Worm (Caenorhabditis elegans) whole organism, early embryonic: ENCODE results near the gene clec-165.

Experiments
- B0310.2 ChIP-seq: sonication (generic microtip); optimal IDR thresholded peaks from 2 replicates; lab custom pipeline; 2016; ENCODE audit warnings: mild to moderate bottlenecking, missing genetic modification characterization, missing compliant biosample characterization
- F13C5.2 ChIP-seq: sonication (generic microtip); optimal IDR thresholded peaks from 2 replicates; lab custom pipeline; 2017; ENCODE audit warnings: mild to moderate bottlenecking, missing genetic modification characterization, inconsistent platforms, missing compliant biosample characterization
- aly-1 ChIP-seq: sonication (generic microtip); optimal IDR thresholded peaks from 2 replicates; lab custom pipeline; 2016; ENCODE audit warnings: missing genetic modification characterization, missing compliant biosample characterization
- ama-1 ChIP-seq: fragments of 150-350 bp; optimal IDR thresholded peaks from 2 replicates; lab custom pipeline; 2014
- ceh-13 ChIP-seq: fragments of 200-800 bp; sonication (Bioruptor generic); optimal IDR thresholded peaks from 2 replicates; lab custom pipeline; 2018; ENCODE audit warnings: mild to moderate bottlenecking, missing genetic modification characterization, missing compliant biosample characterization
- ceh-36 ChIP-seq: sonication (generic microtip); optimal IDR thresholded peaks from 2 replicates; lab custom pipeline; 2016; ENCODE audit warnings: missing genetic modification characterization, inconsistent platforms, missing compliant biosample characterization
- ets-7 ChIP-seq: sonication (generic microtip); optimal IDR thresholded peaks from 2 replicates; lab custom pipeline; 2016; ENCODE audit warnings: missing genotype, missing genetic modification characterization, missing compliant biosample characterization
- flt-1 ChIP-seq: fragments of 200-800 bp; sonication (Bioruptor generic); IDR thresholded peaks from 2 replicates; pipeline ENCODE4 v1.3.6; 2022; ENCODE audit warnings: missing genetic modification characterization, missing compliant biosample characterization
- hmbx-1 ChIP-seq: sonication (generic microtip); optimal IDR thresholded peaks from 2 replicates; lab custom pipeline; 2016; ENCODE audit warnings: mild to moderate bottlenecking, missing genetic modification characterization, missing compliant biosample characterization
- hmg-4 ChIP-seq: fragments of 200-800 bp; sonication (Bioruptor generic); optimal IDR thresholded peaks from 2 replicates; lab custom pipeline; 2018; ENCODE audit warnings: mild to moderate bottlenecking, missing genetic modification characterization, missing compliant biosample characterization
- hnd-1 ChIP-seq: sonication (generic microtip); optimal IDR thresholded peaks from 2 replicates; lab custom pipeline; 2016; ENCODE audit warnings: missing genetic modification characterization, missing compliant biosample characterization
- pes-1 ChIP-seq: fragments of 200-800 bp; sonication (Bioruptor generic); IDR thresholded peaks from 2 replicates; pipeline ENCODE4 v1.3.6; 2022; ENCODE audit warnings: missing genetic modification reagents, missing genetic modification characterization, missing compliant biosample characterization
- scrt-1 ChIP-seq: fragments of 200-800 bp; sonication (Bioruptor generic); IDR thresholded peaks from 2 replicates; pipeline ENCODE4 v1.3.6; 2022; ENCODE audit warnings: missing genetic modification characterization, missing compliant biosample characterization
- sea-1 ChIP-seq: fragments of 200-800 bp; sonication (Bioruptor generic); conservative IDR thresholded peaks from 2 replicates; pipeline ENCODE4 v1.3.6; 2022; ENCODE audit warnings: missing genetic modification characterization, missing compliant biosample characterization
- tbx-11 ChIP-seq: fragments of 200-800 bp; sonication (Bioruptor generic); IDR thresholded peaks from 2 replicates; pipeline ENCODE4 v1.3.6; 2022; ENCODE audit warnings: missing genetic modification characterization, missing compliant biosample characterization
- tbx-37 ChIP-seq: fragments of 200-800 bp; sonication (Bioruptor generic); conservative IDR thresholded peaks from 2 replicates; pipeline ENCODE4 v1.3.6; 2022; ENCODE audit warnings: missing genetic modification reagents, missing genetic modification characterization, missing compliant biosample characterization
- tra-4 ChIP-seq: sonication (generic microtip); optimal IDR thresholded peaks from 2 replicates; lab custom pipeline; 2017; ENCODE audit warnings: missing genetic modification characterization, missing compliant biosample characterization

The clec-165 gene

DNA sequence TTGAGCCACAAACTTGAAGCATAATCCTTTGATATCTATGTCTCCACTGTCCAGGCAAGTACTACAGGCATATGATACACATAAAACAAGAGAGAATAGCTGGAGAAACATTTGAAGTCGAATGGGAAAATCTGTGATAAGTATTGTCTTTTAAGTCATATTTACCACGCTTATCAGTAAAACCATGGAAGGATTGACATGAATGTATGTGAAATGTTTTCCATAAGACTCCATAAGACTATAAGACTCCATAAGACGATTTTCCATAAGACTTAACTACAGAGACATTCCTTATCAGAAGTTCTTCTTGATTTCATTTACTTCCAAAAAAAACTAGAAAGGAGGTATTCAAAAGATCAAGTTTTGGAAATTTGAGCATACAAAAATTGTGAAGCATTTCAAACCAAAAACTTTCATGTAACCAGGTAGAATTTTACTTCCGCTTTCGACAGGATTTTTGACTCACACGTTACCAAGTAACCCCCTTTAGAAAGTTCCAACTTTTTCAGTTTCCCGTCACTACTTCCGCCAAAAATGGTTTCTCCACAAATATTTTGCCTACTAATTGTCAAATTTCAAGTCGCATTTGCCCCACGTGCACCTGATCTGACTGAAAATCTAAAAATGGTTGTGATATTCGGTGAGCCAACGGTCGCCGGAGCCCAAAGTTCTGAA lies at the start of gene clec-165, which contains the start of gene F38A1.11:
Gene clec-165 (minus strand): TSS at position 125 of the 675 bp plus-strand sequence.
Gene F38A1.11 (plus strand): TSS at position 625 of the 675 bp plus-strand sequence.
- no peak for TF ChIP-seq hmbx-1 (tag; lab: Kevin White, UChicago)
- no peak for TF ChIP-seq B0310.2 (tag; lab: Kevin White, UChicago)
- no peak for TF ChIP-seq pes-1 (GFP tag; lab: Robert Waterston, UW)
- no peak for TF ChIP-seq aly-1 (tag; lab: Kevin White, UChicago)
- no peak for TF ChIP-seq tbx-37 (GFP tag; lab: Robert Waterston, UW)
- no peak for TF ChIP-seq hmg-4 (GFP tag; lab: Kevin White, UChicago)

- no peak for TF ChIP-seq hmbx-1 (tag; lab: Kevin White, UChicago)
- no peak for TF ChIP-seq F13C5.2 (tag; lab: Kevin White, UChicago)
- TF ChIP-seq pes-1 (GFP tag; lab: Robert Waterston, UW) = no peak
- no peak for TF ChIP-seq ets-7 (tag; lab: Kevin White, UChicago)
Observed at ce11 chrIV:1289327-1289726, 42.6 kb upstream of the clec-165 start, which contains the start of gene plst-1. TSS of gene plst-1 (plus strand) at chrIV:1289627.

ce11 chrIV:1286549-1286948 lies 39.9 kb upstream of the clec-165 start:
- TF ChIP-seq ets-7 (tag; lab: Kevin White, UChicago) = no peak
- no peak for TF ChIP-seq sea-1 (GFP tag; lab: Robert Waterston, UW)
- TF ChIP-seq hmg-4 (GFP tag; lab: Kevin White, UChicago) = no peak
- TF ChIP-seq ceh-13 (GFP tag; lab: Kevin White, UChicago) = no peak
- TF ChIP-seq flt-1 (GFP tag; lab: Robert Waterston, UW) = no peak
- no peak for TF ChIP-seq tra-4 (tag; lab: Kevin White, UChicago)
- no peak for TF ChIP-seq pes-1 (GFP tag; lab: Robert Waterston, UW)
- no peak for TF ChIP-seq scrt-1 (GFP tag; lab: Robert Waterston, UW)
- no peak for TF ChIP-seq ama-1 (lab: Kevin White, UChicago)
- no peak for TF ChIP-seq B0310.2 (tag; lab: Kevin White, UChicago)
- no peak for TF ChIP-seq F13C5.2 (tag; lab: Kevin White, UChicago)
- TF ChIP-seq hnd-1 (tag; lab: Kevin White, UChicago) = no peak
- TF ChIP-seq hmbx-1 (tag; lab: Kevin White, UChicago) = no peak
- TF ChIP-seq ceh-36 (tag; lab: Kevin White, UChicago) = no peak
- no peak for TF ChIP-seq tbx-11
- no peak for TF ChIP-seq tbx-37 (GFP tag; lab: Robert Waterston, UW)
- TF ChIP-seq aly-1 (tag; lab: Kevin White, UChicago) = no peak

DNA sequence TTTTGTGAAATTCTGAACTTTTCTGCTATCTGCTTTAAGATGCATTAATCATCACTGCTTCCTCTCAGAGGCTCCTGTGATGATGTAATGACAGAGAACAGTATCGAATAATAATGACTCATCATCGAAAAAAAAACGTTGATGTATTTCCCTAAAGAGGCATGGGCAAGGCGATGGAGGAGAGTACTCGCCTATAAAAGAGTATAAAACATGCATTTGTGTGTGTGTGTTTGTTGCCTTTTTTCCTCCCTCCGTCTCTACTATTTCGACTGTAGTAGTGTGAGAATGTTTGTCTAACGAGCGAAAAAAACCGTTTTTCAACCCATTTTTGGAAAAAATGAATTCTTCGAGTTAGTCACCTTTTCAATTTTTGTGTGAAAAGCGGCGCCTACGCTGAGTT lies 38.2 kb upstream of the clec-165 start:
- TF ChIP-seq hmbx-1 (tag; lab: Kevin White, UChicago) = no peak
- no peak for TF ChIP-seq sea-1 (GFP tag; lab: Robert Waterston, UW)
- TF ChIP-seq tra-4 (tag; lab: Kevin White, UChicago) = no peak
- TF ChIP-seq scrt-1 (GFP tag; lab: Robert Waterston, UW) = no peak
- no peak for TF ChIP-seq pes-1 (GFP tag; lab: Robert Waterston, UW)
- no peak for TF ChIP-seq flt-1 (GFP tag; lab: Robert Waterston, UW)
- TF ChIP-seq ceh-36 (tag; lab: Kevin White, UChicago) = no peak
- no peak for TF ChIP-seq tbx-11
- TF ChIP-seq aly-1 (tag; lab: Kevin White, UChicago) = no peak
- TF ChIP-seq tbx-37 (GFP tag; lab: Robert Waterston, UW) = no peak
- TF ChIP-seq hmg-4 (GFP tag; lab: Kevin White, UChicago) = no peak
- TF ChIP-seq ceh-13 (GFP tag; lab: Kevin White, UChicago) = no peak
- TF ChIP-seq ets-7 (tag; lab: Kevin White, UChicago) = no peak
- TF ChIP-seq hnd-1 (tag; lab: Kevin White, UChicago) = no peak
- no peak for TF ChIP-seq ama-1 (lab: Kevin White, UChicago)
- TF ChIP-seq B0310.2 (tag; lab: Kevin White, UChicago) = no peak
- no peak for TF ChIP-seq F13C5.2 (tag; lab: Kevin White, UChicago)

DNA sequence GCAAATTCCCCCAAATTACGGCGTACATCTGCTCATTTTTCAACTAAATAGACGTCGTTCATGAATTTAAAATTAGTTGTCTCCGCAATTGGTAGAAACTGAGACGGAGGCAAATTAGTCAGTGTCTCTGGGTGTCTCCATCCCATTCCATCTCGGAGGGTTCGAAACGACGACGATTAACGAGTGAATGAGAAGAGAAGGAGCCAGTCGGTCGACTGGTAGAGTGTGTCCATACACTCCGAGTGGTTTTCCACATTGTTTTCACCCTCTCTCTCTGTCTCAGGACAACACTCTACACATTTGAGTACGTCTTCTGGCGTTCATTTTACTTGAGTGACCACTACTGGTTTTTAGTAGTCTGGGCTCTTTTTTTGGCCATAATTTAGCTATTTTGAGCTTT lies 32.3 kb upstream of the clec-165 start:
- TF ChIP-seq ceh-13 (GFP tag; lab: Kevin White, UChicago) (no peak), hmg-4 (GFP tag; lab: Kevin White, UChicago) (peak; percentile 8)

DNA sequence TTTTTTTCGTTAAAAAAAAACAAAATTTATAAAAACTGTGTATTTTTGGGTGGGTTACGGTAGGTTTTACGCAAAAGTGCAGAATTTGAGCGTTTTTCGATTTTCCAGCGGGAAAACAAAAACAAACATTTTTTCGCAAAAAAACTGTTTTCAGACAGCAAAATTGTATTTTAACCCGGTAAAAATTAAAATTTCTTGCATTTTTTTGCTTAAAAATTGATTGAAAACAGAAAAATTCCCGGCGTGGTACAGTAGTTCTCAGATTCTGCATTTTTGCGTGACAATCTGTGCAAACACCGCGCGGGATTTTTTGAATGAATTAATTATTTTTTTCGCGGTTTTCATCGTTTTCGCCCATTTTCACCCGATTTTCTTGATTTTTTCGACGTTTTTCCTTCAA lies 30.4 kb upstream of the clec-165 start:
- TF ChIP-seq tbx-37 (GFP tag; lab: Robert Waterston, UW) (no peak), aly-1 (tag; lab: Kevin White, UChicago) (no peak), tbx-11 (no peak), hnd-1 (tag; lab: Kevin White, UChicago) (no peak)

DNA sequence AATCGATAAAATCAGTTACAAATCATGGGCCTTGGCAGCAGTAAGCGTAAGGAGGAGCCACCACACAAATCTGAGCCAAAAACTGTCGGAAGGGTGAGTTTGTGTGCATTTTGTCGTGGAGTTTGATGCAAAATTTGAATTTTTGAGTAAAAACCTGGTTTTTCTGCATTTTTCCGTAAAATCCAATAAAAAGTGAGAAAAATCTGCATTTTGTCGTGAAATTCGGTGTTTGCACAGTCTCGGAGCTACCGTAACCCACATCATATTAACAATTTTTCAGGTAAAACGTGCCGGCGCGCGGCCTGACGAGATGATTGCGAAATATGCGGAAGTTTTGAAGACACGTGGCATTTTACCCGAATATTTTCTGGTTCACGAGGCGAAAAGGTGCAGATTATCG lies 29.2 kb upstream of the clec-165 start:
- TF ChIP-seq hmg-4 (GFP tag; lab: Kevin White, UChicago) (no peak), B0310.2 (tag; lab: Kevin White, UChicago) (no peak), scrt-1 (GFP tag; lab: Robert Waterston, UW) (no peak), ets-7 (tag; lab: Kevin White, UChicago) (no peak), flt-1 (GFP tag; lab: Robert Waterston, UW) (no peak), ceh-13 (GFP tag; lab: Kevin White, UChicago) (no peak), hnd-1 (tag; lab: Kevin White, UChicago) (no peak), F13C5.2 (tag; lab: Kevin White, UChicago) (no peak), sea-1 (GFP tag; lab: Robert Waterston, UW) (no peak)
